2 fruit fly cellular contexts compared by ENCODE assay signal in the genomic region with DNA sequence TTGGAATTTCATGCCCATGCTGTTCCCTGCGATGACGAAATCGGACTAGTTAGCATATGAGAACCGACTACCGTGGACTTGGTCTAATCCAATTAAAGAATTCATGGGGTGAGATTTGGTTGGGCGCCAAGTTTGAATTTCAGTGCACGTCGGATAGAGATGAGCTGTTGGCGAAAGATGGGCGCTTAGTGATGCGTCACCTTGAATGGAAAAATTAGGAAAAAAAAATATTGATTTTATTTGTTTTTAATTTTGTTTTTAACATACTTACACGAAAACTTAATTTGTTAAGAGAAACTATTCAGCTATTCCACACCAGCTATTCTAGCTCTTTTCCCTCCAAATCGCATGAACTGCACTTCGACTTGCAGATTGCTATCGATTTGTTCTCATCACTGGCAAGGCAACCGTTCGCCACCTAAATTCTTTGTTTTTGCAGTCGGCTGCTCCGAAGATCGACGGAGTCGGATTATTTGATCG.
TF ChIP-seq lines count a peak whose summit lies in the region.

ninaG (minus strand) TSS at position 51 of the 480 bp plus-strand sequence.
Sptz (plus strand) TSS at position 450 of the 480 bp plus-strand sequence.

TF ChIP-seq in whole organism, embryonic, 481 proteins besides CTCF, POLR2A, EP300 and RAD21 (continued from another document and continues in another):
- peak; percentile 95 for TF ChIP-seq Antp (GFP tag; optimal IDR thresholded peaks at IDR 0.05; lab: Kevin White, UChicago)
- no peak for TF ChIP-seq Eip74EF (GFP tag; optimal IDR thresholded peaks at IDR 0.05; lab: Kevin White, UChicago)
- no peak for TF ChIP-seq Hr39 (optimal IDR thresholded peaks at IDR 0.05; lab: Kevin White, UChicago)
- peak; percentile 95 for TF ChIP-seq CG10462 (GFP tag; optimal IDR thresholded peaks at IDR 0.05; lab: Kevin White, UChicago)
- TF ChIP-seq sob (GFP tag; IDR thresholded peaks at IDR 0.05; lab: Robert Waterston, UW) = peak; percentile 97
- peak; percentile 69 for TF ChIP-seq CG6813 (GFP tag; optimal IDR thresholded peaks at IDR 0.05; lab: Kevin White, UChicago)
- TF ChIP-seq CG13123 (GFP tag; optimal IDR thresholded peaks at IDR 0.05; lab: Kevin White, UChicago) = peak; percentile 91
- peak; percentile 95 for TF ChIP-seq CG11247 (GFP tag; IDR thresholded peaks at IDR 0.05; lab: Robert Waterston, UW)
- peak; percentile 92 for TF ChIP-seq otp (GFP tag; IDR thresholded peaks at IDR 0.05; lab: Robert Waterston, UW)
- peak; percentile 75 for TF ChIP-seq CG6654 (GFP tag; optimal IDR thresholded peaks at IDR 0.05; lab: Kevin White, UChicago)
- peak; percentile 92 for TF ChIP-seq Atf6 (GFP tag; IDR thresholded peaks at IDR 0.05; lab: Robert Waterston, UW)
- TF ChIP-seq H2.0 (GFP tag; IDR thresholded peaks at IDR 0.05; lab: Robert Waterston, UW) = peak; percentile 95
- TF ChIP-seq btn (GFP tag; optimal IDR thresholded peaks at IDR 0.05; lab: Kevin White, UChicago) = peak; percentile 76
- TF ChIP-seq CG8281 (tag; optimal IDR thresholded peaks at IDR 0.05; lab: Kevin White, UChicago) = peak; percentile 63
- peak in 1 of 2 experiments; percentile 16 for TF ChIP-seq insv (GFP tag; optimal IDR thresholded peaks at IDR 0.05; lab: Kevin White, UChicago)
- peak; percentile 94 for TF ChIP-seq pnt (GFP tag; optimal IDR thresholded peaks at IDR 0.05; lab: Kevin White, UChicago)
- TF ChIP-seq caup (GFP tag; optimal IDR thresholded peaks at IDR 0.05; lab: Kevin White, UChicago; ENCODE audit: severe bottlenecking) = peak; percentile 84
- TF ChIP-seq abd-A (tag; optimal IDR thresholded peaks at IDR 0.05; lab: Kevin White, UChicago) = no peak
- peak; percentile 93 for TF ChIP-seq E2f2 (GFP tag; IDR thresholded peaks at IDR 0.05; lab: Robert Waterston, UW)
- TF ChIP-seq Bgb (GFP tag; IDR thresholded peaks at IDR 0.05; lab: Robert Waterston, UW; ENCODE audit: partially characterized antibody) = no peak
- peak; percentile 90 for TF ChIP-seq CG10979 (tag; optimal IDR thresholded peaks at IDR 0.05; lab: Kevin White, UChicago)
- TF ChIP-seq CG6175 (GFP tag; IDR thresholded peaks at IDR 0.05; lab: Robert Waterston, UW) = peak; percentile 89
- peak; percentile 95 for TF ChIP-seq CG2116 (GFP tag; optimal IDR thresholded peaks at IDR 0.05; lab: Kevin White, UChicago)
- TF ChIP-seq HmgD (GFP tag; optimal IDR thresholded peaks at IDR 0.05; lab: Kevin White, UChicago) = peak; percentile 86
- TF ChIP-seq Opbp (GFP tag; IDR thresholded peaks at IDR 0.05; lab: Robert Waterston, UW; ENCODE audit: partially characterized antibody) = peak; percentile 38; the same call in 1 of the 3 replicates
- peak; percentile 78 for TF ChIP-seq Dp (GFP tag; optimal IDR thresholded peaks at IDR 0.05; lab: Kevin White, UChicago)
- peak; percentile 96 for TF ChIP-seq CG14441 (GFP tag; IDR thresholded peaks at IDR 0.05; lab: Robert Waterston, UW)
- peak; percentile 68 for TF ChIP-seq CG12236 (GFP tag; optimal IDR thresholded peaks at IDR 0.05; lab: Kevin White, UChicago)
- TF ChIP-seq NC2β (GFP tag; optimal IDR thresholded peaks at IDR 0.05; lab: Kevin White, UChicago) = peak; percentile 89
- TF ChIP-seq CG3281 (GFP tag; optimal IDR thresholded peaks at IDR 0.05; lab: Kevin White, UChicago) = peak; percentile 87
- TF ChIP-seq rib (GFP tag; IDR thresholded peaks at IDR 0.05; lab: Robert Waterston, UW) = peak; percentile 83
- peak; percentile 71 for TF ChIP-seq dati (GFP tag; IDR thresholded peaks at IDR 0.05; lab: Robert Waterston, UW)
- peak; percentile 96 for TF ChIP-seq esg (GFP tag; conservative IDR thresholded peaks at IDR 0.05; lab: Robert Waterston, UW)
- TF ChIP-seq CG13424 (tag; optimal IDR thresholded peaks at IDR 0.05; lab: Kevin White, UChicago) = peak; percentile 92
- peak; percentile 73 for TF ChIP-seq CG9437 (GFP tag; optimal IDR thresholded peaks at IDR 0.05; lab: Kevin White, UChicago)
- peak; percentile 83 for TF ChIP-seq Sin3A (optimal IDR thresholded peaks at IDR 0.05; lab: Kevin White, UChicago)
- TF ChIP-seq CG17361 (GFP tag; IDR thresholded peaks at IDR 0.05; lab: Robert Waterston, UW) = peak; percentile 98
- peak; percentile 34; the same call in 1 of the 2 replicates for TF ChIP-seq hbn (GFP tag; IDR thresholded peaks at IDR 0.05; lab: Robert Waterston, UW; ENCODE audit: partially characterized antibody)
- peak; percentile 78 for TF ChIP-seq pb (GFP tag; optimal IDR thresholded peaks at IDR 0.05; lab: Kevin White, UChicago)
- peak; percentile 91 for TF ChIP-seq CG3065 (GFP tag; optimal IDR thresholded peaks at IDR 0.05; lab: Kevin White, UChicago)
- peak; percentile 63 for TF ChIP-seq knrl (GFP tag; IDR thresholded peaks at IDR 0.05; lab: Robert Waterston, UW; ENCODE audit: partially characterized antibody)
- no peak for TF ChIP-seq pros (GFP tag; optimal IDR thresholded peaks at IDR 0.05; lab: Kevin White, UChicago)
- peak; percentile 75 for TF ChIP-seq CG15011 (GFP tag; optimal IDR thresholded peaks at IDR 0.05; lab: Kevin White, UChicago)
- TF ChIP-seq CG1832 (GFP tag; optimal IDR thresholded peaks at IDR 0.05; lab: Kevin White, UChicago) = no peak
- peak; percentile 95 for TF ChIP-seq ranshi (GFP tag; IDR thresholded peaks at IDR 0.05; lab: Robert Waterston, UW)
- peak; percentile 97 for TF ChIP-seq Xbp1 (GFP tag; optimal IDR thresholded peaks at IDR 0.05; lab: Kevin White, UChicago)
- TF ChIP-seq cato (GFP tag; optimal IDR thresholded peaks at IDR 0.05; lab: Kevin White, UChicago; ENCODE audit: borderline replicate concordance) = peak; percentile 91
- no peak for TF ChIP-seq pita (GFP tag; optimal IDR thresholded peaks at IDR 0.05; lab: Kevin White, UChicago)
- peak; percentile 86 for TF ChIP-seq CG1024 (GFP tag; IDR thresholded peaks at IDR 0.05; lab: Robert Waterston, UW)
- no peak for TF ChIP-seq Doc3 (GFP tag; IDR thresholded peaks at IDR 0.05; lab: Robert Waterston, UW; ENCODE audit: partially characterized antibody)
- peak; percentile 97 for TF ChIP-seq HLH54F (GFP tag; optimal IDR thresholded peaks at IDR 0.05; lab: Kevin White, UChicago)
- TF ChIP-seq Tbp (GFP tag; optimal IDR thresholded peaks at IDR 0.05; lab: Kevin White, UChicago) = no peak
- TF ChIP-seq sens (GFP tag; lab: Kevin White, UChicago) = peak; percentile 99
- TF ChIP-seq CG14965 (GFP tag; optimal IDR thresholded peaks at IDR 0.05; lab: Kevin White, UChicago; ENCODE audit: borderline replicate concordance) = peak; percentile 31
- TF ChIP-seq bcd (GFP tag; optimal IDR thresholded peaks at IDR 0.05; lab: Kevin White, UChicago) = peak; percentile 94
- TF ChIP-seq Med (GFP tag; lab: Kevin White, UChicago) = peak; percentile 99
- TF ChIP-seq HLH3B (GFP tag; IDR thresholded peaks at IDR 0.05; lab: Robert Waterston, UW) = peak; percentile 95
- peak; percentile 89 for TF ChIP-seq wor (GFP tag; IDR thresholded peaks at IDR 0.05; lab: Robert Waterston, UW)
- peak; percentile 94 for TF ChIP-seq CG13775 (GFP tag; optimal IDR thresholded peaks at IDR 0.05; lab: Kevin White, UChicago)
- TF ChIP-seq dan (GFP tag; IDR thresholded peaks at IDR 0.05; lab: Robert Waterston, UW) = peak; percentile 84
- TF ChIP-seq ac (GFP tag; optimal IDR thresholded peaks at IDR 0.05; lab: Kevin White, UChicago) = peak; percentile 53

TF ChIP-seq in whole organism, prepupa, 60 proteins besides CTCF, POLR2A, EP300 and RAD21 (continued from another document):
- TF ChIP-seq vri (GFP tag; optimal IDR thresholded peaks at IDR 0.05; lab: Kevin White, UChicago) = no peak
- TF ChIP-seq CG1621 (tag; optimal IDR thresholded peaks at IDR 0.05; lab: Kevin White, UChicago) = peak; percentile 85
- TF ChIP-seq CG6792 (GFP tag; optimal IDR thresholded peaks at IDR 0.05; lab: Kevin White, UChicago) = peak; percentile 91
- TF ChIP-seq OdsH (GFP tag; optimal IDR thresholded peaks at IDR 0.05; lab: Kevin White, UChicago) = peak; percentile 94
- TF ChIP-seq CG11902 (GFP tag; optimal IDR thresholded peaks at IDR 0.05; lab: Kevin White, UChicago) = peak; percentile 93
- TF ChIP-seq Sox14 (GFP tag; optimal IDR thresholded peaks at IDR 0.05; lab: Kevin White, UChicago) = peak; percentile 98
- peak; percentile 88 for TF ChIP-seq Sox102F (GFP tag; optimal IDR thresholded peaks at IDR 0.05; lab: Kevin White, UChicago)
- peak; percentile 97 for TF ChIP-seq Hr39 (GFP tag; optimal IDR thresholded peaks at IDR 0.05; lab: Kevin White, UChicago)
